Worm (Caenorhabditis elegans) whole organism, L4 larva: ENCODE measurements around the gene D2021.4.

Experiments
- F37D6.2 ChIP-seq: sonication (generic microtip); optimal IDR thresholded peaks from 2 replicates; lab custom pipeline; 2016; ENCODE audit warnings: mild to moderate bottlenecking, missing genetic modification characterization, missing compliant biosample characterization
- T20F7.1 ChIP-seq: fragments of 200-800 bp; sonication (Bioruptor generic); optimal IDR thresholded peaks from 2 replicates; lab custom pipeline; 2018; ENCODE audit warnings: mild to moderate bottlenecking, missing genetic modification characterization, missing compliant biosample characterization
- aha-1 ChIP-seq: fragments of 150-350 bp; peaks from one replicate; lab custom pipeline; 2014; ENCODE audit warnings: missing biosample characterization, missing genetic modification characterization
- ceh-44 ChIP-seq: fragments of 200-800 bp; sonication (Bioruptor generic); IDR thresholded peaks from 2 replicates; pipeline ENCODE4 v1.3.6; 2022; ENCODE audit warnings: missing genetic modification reagents, missing genetic modification characterization, missing compliant biosample characterization
- cey-2 ChIP-seq: sonication (generic microtip); optimal IDR thresholded peaks from 3 replicates; lab custom pipeline; 2017; ENCODE audit warnings: missing genetic modification characterization, mild to moderate bottlenecking, missing compliant biosample characterization, antibody characterized with exemption, borderline replicate concordance; ENCODE audit not compliant: insufficient read depth
- daf-16 ChIP-seq, 3 experiments: sonication (generic microtip); optimal IDR thresholded peaks; 2 replicates each; lab custom pipeline; 2016 to 2017; ENCODE audit warnings: missing genetic modification characterization in 3 of 3, missing genetic modification reagents in 3 of 3, mild to moderate bottlenecking in 2 of 3, missing compliant biosample characterization in 2 of 3, missing biosample characterization in 1 of 3, moderate library complexity in 1 of 3
- daf-8 ChIP-seq: fragments of 200-800 bp; sonication (Bioruptor generic); IDR thresholded peaks from 2 replicates; pipeline ENCODE4 v1.3.6; 2022; ENCODE audit warnings: missing genetic modification characterization, missing compliant biosample characterization
- dmd-8 ChIP-seq: fragments of 200-800 bp; sonication (Bioruptor generic); IDR thresholded peaks from 2 replicates; pipeline ENCODE4 v1.3.6; 2022; ENCODE audit warnings: missing genetic modification characterization, missing compliant biosample characterization
- dmd-9 ChIP-seq: fragments of 200-800 bp; sonication (Bioruptor generic); IDR thresholded peaks from 2 replicates; pipeline ENCODE4 v1.3.6; 2022; ENCODE audit warnings: missing genetic modification reagents, missing genetic modification characterization, missing compliant biosample characterization
- dpl-1 ChIP-seq: fragments of 150-350 bp; optimal IDR thresholded peaks from 2 replicates; lab custom pipeline; 2014; ENCODE audit warnings: missing biosample characterization, missing genetic modification reagents, missing genetic modification characterization
- dve-1 ChIP-seq: sonication (generic microtip); optimal IDR thresholded peaks from 2 replicates; lab custom pipeline; 2017; ENCODE audit warnings: antibody characterized with exemption, mild to moderate bottlenecking, missing genetic modification characterization, missing compliant biosample characterization; ENCODE audit not compliant: insufficient read depth
- egl-43 ChIP-seq: fragments of 200-800 bp; sonication (Bioruptor generic); IDR thresholded peaks from 2 replicates; pipeline ENCODE4 v1.3.6; 2022; ENCODE audit warnings: missing genetic modification reagents, missing genetic modification characterization, missing compliant biosample characterization
- fos-1 ChIP-seq: fragments of 150-350 bp; optimal IDR thresholded peaks from 2 replicates; lab custom pipeline; 2014; ENCODE audit warnings: missing biosample characterization, missing genetic modification characterization
- hif-1 ChIP-seq, 2 experiments: sonication (generic microtip); optimal IDR thresholded peaks; 2 replicates each; lab custom pipeline; 2016 to 2017; ENCODE audit warnings: missing compliant biosample characterization in 2 of 2, missing genetic modification characterization in 2 of 2, missing genetic modification reagents in 2 of 2, missing genotype in 2 of 2, mild to moderate bottlenecking in 1 of 2
- hlh-11 ChIP-seq: fragments of 200-800 bp; sonication (Bioruptor generic); optimal IDR thresholded peaks from 2 replicates; lab custom pipeline; 2018; ENCODE audit warnings: mild to moderate bottlenecking, missing genetic modification characterization, missing compliant biosample characterization
- hlh-30 ChIP-seq: sonication (generic microtip); optimal IDR thresholded peaks from 2 replicates; lab custom pipeline; 2017; ENCODE audit warnings: antibody characterized with exemption, mild to moderate bottlenecking, missing genetic modification characterization, missing compliant biosample characterization; ENCODE audit not compliant: insufficient read depth
- hmg-1.1 ChIP-seq: fragments of 200-800 bp; sonication (Bioruptor generic); IDR thresholded peaks from 2 replicates; pipeline ENCODE4 v1.3.6; 2022; ENCODE audit warnings: missing genetic modification reagents, missing genetic modification characterization, missing compliant biosample characterization
- jun-1 ChIP-seq: fragments of 150-350 bp; optimal IDR thresholded peaks from 2 replicates; lab custom pipeline; 2014; ENCODE audit warnings: missing biosample characterization, missing genetic modification reagents, missing genetic modification characterization
- lim-7 ChIP-seq: fragments of 200-800 bp; sonication (Bioruptor generic); IDR thresholded peaks from 2 replicates; pipeline ENCODE4 v1.3.6; 2022; ENCODE audit warnings: missing genetic modification characterization, missing compliant biosample characterization
- lin-29 ChIP-seq: fragments of 200-800 bp; sonication (Bioruptor generic); IDR thresholded peaks from 2 replicates; pipeline ENCODE4 v1.3.6; 2022; ENCODE audit warnings: missing genetic modification reagents, missing genetic modification characterization, missing compliant biosample characterization
- lin-39 ChIP-seq: fragments of 150-350 bp; optimal IDR thresholded peaks from 2 replicates; lab custom pipeline; 2014; ENCODE audit warnings: missing biosample characterization, missing genetic modification reagents, missing genetic modification characterization
- lsy-2 ChIP-seq, 2 experiments: fragments of 150-350 bp in 1 of 2; sonication (generic microtip) in 1 of 2; optimal IDR thresholded peaks; 2 replicates each; lab custom pipeline; 2014 to 2017; ENCODE audit warnings: missing biosample characterization in 2 of 2, missing genetic modification characterization in 2 of 2
- mdl-1 ChIP-seq, 2 experiments: fragments of 150-350 bp in 1 of 2; sonication (generic microtip) in 1 of 2; optimal IDR thresholded peaks; 2 replicates each; lab custom pipeline; 2014 to 2017; ENCODE audit warnings: missing biosample characterization in 2 of 2, missing genetic modification characterization in 2 of 2
- mep-1 ChIP-seq: fragments of 150-350 bp; sonication (generic microtip); optimal IDR thresholded peaks from 3 replicates; lab custom pipeline; 2014; ENCODE audit warnings: missing biosample characterization, missing genetic modification characterization
- mes-2 ChIP-seq: sonication (generic microtip); optimal IDR thresholded peaks from 2 replicates; lab custom pipeline; 2016; ENCODE audit warnings: missing genotype, mild to moderate bottlenecking, missing genetic modification characterization, missing compliant biosample characterization; ENCODE audit not compliant: poor library complexity, severe bottlenecking
- mxl-3 ChIP-seq: fragments of 200-800 bp; sonication (Bioruptor generic); optimal IDR thresholded peaks from 2 replicates; lab custom pipeline; 2018; ENCODE audit warnings: mild to moderate bottlenecking, missing genetic modification characterization, missing compliant biosample characterization
- nhr-102 ChIP-seq: sonication (generic microtip); optimal IDR thresholded peaks from 2 replicates; lab custom pipeline; 2016; ENCODE audit warnings: mild to moderate bottlenecking, missing genetic modification characterization, moderate library complexity, missing compliant biosample characterization
- nhr-25 ChIP-seq: sonication (generic microtip); optimal IDR thresholded peaks from 2 replicates; lab custom pipeline; 2017; ENCODE audit warnings: missing genetic modification characterization, mild to moderate bottlenecking, missing compliant biosample characterization, antibody characterized with exemption, moderate library complexity, borderline replicate concordance; ENCODE audit not compliant: insufficient read depth
- nhr-28 ChIP-seq: fragments of 150-350 bp; optimal IDR thresholded peaks from 2 replicates; lab custom pipeline; 2014; ENCODE audit warnings: missing biosample characterization, missing genetic modification characterization
- nhr-6 ChIP-seq: fragments of 150-350 bp; optimal IDR thresholded peaks from 2 replicates; lab custom pipeline; 2014; ENCODE audit warnings: missing biosample characterization, missing genetic modification characterization
- pqm-1 ChIP-seq: sonication (generic microtip); optimal IDR thresholded peaks from 2 replicates; lab custom pipeline; 2017; ENCODE audit warnings: missing biosample characterization, missing genetic modification characterization
- rbr-2 ChIP-seq: sonication (generic microtip); optimal IDR thresholded peaks from 2 replicates; lab custom pipeline; 2016; ENCODE audit warnings: missing genotype, missing genetic modification characterization, missing compliant biosample characterization
- sdz-12 ChIP-seq: fragments of 200-800 bp; sonication (Bioruptor generic); optimal IDR thresholded peaks from 2 replicates; lab custom pipeline; 2018; ENCODE audit warnings: mild to moderate bottlenecking, missing genetic modification characterization, missing compliant biosample characterization
- snpc-4 ChIP-seq: fragments of 150-350 bp; optimal IDR thresholded peaks from 2 replicates; lab custom pipeline; 2014; ENCODE audit warnings: missing biosample characterization, missing genetic modification characterization
- unc-130 ChIP-seq: sonication (generic microtip); optimal IDR thresholded peaks from 2 replicates; lab custom pipeline; 2016; ENCODE audit warnings: missing genetic modification reagents, missing genetic modification characterization, missing compliant biosample characterization
- unc-62 ChIP-seq, 3 experiments: fragments of 150-350 bp in 1 of 3; sonication (generic microtip); optimal IDR thresholded peaks in 2 of 3; peaks in 1 of 3; 1 replicate in 1 of 3; 2 replicates in 2 of 3; lab custom pipeline; 2014 to 2017; ENCODE audit warnings: missing biosample characterization in 3 of 3, missing genetic modification characterization in 3 of 3, missing genetic modification reagents in 3 of 3, missing genotype in 1 of 3
- zfp-3 ChIP-seq: fragments of 200-800 bp; sonication (Bioruptor generic); conservative IDR thresholded peaks from 2 replicates; pipeline ENCODE4 v1.3.6; 2022; ENCODE audit warnings: missing genetic modification reagents, missing genetic modification characterization, missing compliant biosample characterization
- ztf-11 ChIP-seq: fragments of 150-350 bp; optimal IDR thresholded peaks from 2 replicates; lab custom pipeline; 2014; ENCODE audit warnings: missing biosample characterization, missing genetic modification characterization
- ztf-7 ChIP-seq: fragments of 150-350 bp; optimal IDR thresholded peaks from 2 replicates; lab custom pipeline; 2014; ENCODE audit warnings: missing biosample characterization, missing genetic modification characterization

Gene D2021.4

ce11 chrX:8556614-8557196 is 7.8 kb upstream of the D2021.4 start, which contains the start of gene utx-1:
utx-1 (plus strand) TSS chrX:8557146.
- TF ChIP-seq hmg-1.1 (GFP tag; lab: Robert Waterston, UW): 0 out of 2 replicates have a peak, but pooled peaks have one; percentile 42
- no peak for TF ChIP-seq dmd-8 (GFP tag; lab: Robert Waterston, UW)
- peak; percentile 7 for TF ChIP-seq hlh-11 (tag; lab: Kevin White, UChicago)
- TF ChIP-seq F37D6.2 (tag; lab: Kevin White, UChicago): peak; percentile 27
- TF ChIP-seq mep-1 (tag; lab: Kevin White, UChicago): peak; percentile 31
- peak; percentile 31 for TF ChIP-seq nhr-102 (tag; lab: Kevin White, UChicago)
- TF ChIP-seq dve-1 (tag; lab: Kevin White, UChicago): peak; percentile 10
- no peak for TF ChIP-seq ceh-44 (GFP tag; lab: Robert Waterston, UW)
- no peak for TF ChIP-seq daf-16 (GFP tag; optimal IDR thresholded peaks at IDR 0.05; lab: Kevin White, UChicago)
- TF ChIP-seq daf-16 (tag; optimal IDR thresholded peaks at IDR 0.05; lab: Kevin White, UChicago): peak; percentile 18
- no peak for TF ChIP-seq daf-8 (GFP tag; lab: Robert Waterston, UW)
- TF ChIP-seq aha-1: peak; percentile 77
- TF ChIP-seq pqm-1: no peak
- no peak for TF ChIP-seq zfp-3 (GFP tag; lab: Robert Waterston, UW)
- no peak for TF ChIP-seq ztf-7 (tag; lab: Kevin White, UChicago)
- TF ChIP-seq lin-29: peak; percentile 17; the same call in 1 of the 2 replicates
- peak; percentile 55 for TF ChIP-seq rbr-2 (tag; lab: Kevin White, UChicago)
- peak; percentile 30 for TF ChIP-seq hlh-30 (tag; lab: Kevin White, UChicago)
- TF ChIP-seq lin-39 (tag; lab: Kevin White, UChicago): no peak
- no peak for TF ChIP-seq fos-1
- no peak for TF ChIP-seq jun-1 (tag; lab: Kevin White, UChicago)
- TF ChIP-seq nhr-28 (tag; lab: Kevin White, UChicago): no peak
- peak; percentile 69 for TF ChIP-seq mes-2
- no peak for TF ChIP-seq unc-62 (GFP tag; optimal IDR thresholded peaks at IDR 0.05 in 1 of 2; lab: Kevin White, UChicago)
- no peak for TF ChIP-seq unc-62 (tag; optimal IDR thresholded peaks at IDR 0.05; lab: Kevin White, UChicago)
- TF ChIP-seq hif-1 (tag; optimal IDR thresholded peaks at IDR 0.05; lab: Kevin White, UChicago): peak in 1 of 2 experiments; percentile 21
- peak; percentile 72 for TF ChIP-seq T20F7.1 (GFP tag; lab: Kevin White, UChicago)
- TF ChIP-seq unc-130 (GFP tag; lab: Kevin White, UChicago): no peak
- TF ChIP-seq dmd-9 (GFP tag; lab: Robert Waterston, UW): no peak
- no peak for TF ChIP-seq snpc-4 (tag; lab: Kevin White, UChicago)
- peak in 1 of 2 experiments; percentile 31 for TF ChIP-seq mdl-1 (tag; optimal IDR thresholded peaks at IDR 0.05; lab: Kevin White, UChicago)
- no peak for TF ChIP-seq cey-2 (tag; lab: Kevin White, UChicago)
- TF ChIP-seq egl-43 (GFP tag; lab: Robert Waterston, UW): 0 out of 2 replicates have a peak, but pooled peaks have one; percentile 8
- TF ChIP-seq nhr-6: peak; percentile 18
- TF ChIP-seq lsy-2 (tag; optimal IDR thresholded peaks at IDR 0.05; lab: Kevin White, UChicago): peak in 1 of 2 experiments; percentile 10
- no peak for TF ChIP-seq nhr-25 (tag; lab: Kevin White, UChicago)
- no peak for TF ChIP-seq sdz-12 (GFP tag; lab: Kevin White, UChicago)
- TF ChIP-seq mxl-3 (GFP tag; lab: Kevin White, UChicago): peak; percentile 2

ce11 chrX:8554029-8554428 is 5.2 kb upstream of the D2021.4 start:
- no peak for TF ChIP-seq lin-39 (tag; lab: Kevin White, UChicago)
- TF ChIP-seq unc-62 (GFP tag; optimal IDR thresholded peaks at IDR 0.05 in 1 of 2; lab: Kevin White, UChicago): peak in 1 of 2 experiments; percentile 87
- no peak for TF ChIP-seq unc-62 (tag; optimal IDR thresholded peaks at IDR 0.05; lab: Kevin White, UChicago)
- TF ChIP-seq lim-7: no peak
- TF ChIP-seq ztf-11: no peak
- TF ChIP-seq dpl-1 (GFP tag; lab: Kevin White, UChicago): no peak
